Worm (Caenorhabditis elegans) whole organism, L4/young adult: Measurements from ENCODE around the gene Y66H1A.8.

Experiments used
- dao-5 ChIP-seq: sonication (generic microtip); optimal IDR thresholded peaks from 2 replicates; lab custom pipeline; 2016; ENCODE audit warnings: missing genotype, missing genetic modification characterization, moderate library complexity, missing compliant biosample characterization
- him-1 ChIP-seq: sonication (generic microtip); optimal IDR thresholded peaks from 2 replicates; lab custom pipeline; 2016; ENCODE audit warnings: missing genotype, missing genetic modification reagents, missing genetic modification characterization, missing compliant biosample characterization

ce11 chrIV:455484-455883 is 768 bp upstream of the Y66H1A.8 start, which contains the start of gene M04G7.1:
- no peak for TF ChIP-seq him-1
- TF ChIP-seq dao-5 (tag; lab: Kevin White, UChicago): no peak
